Worm (Caenorhabditis elegans): ENCODE data around the gene idpc-7.

DNA sequence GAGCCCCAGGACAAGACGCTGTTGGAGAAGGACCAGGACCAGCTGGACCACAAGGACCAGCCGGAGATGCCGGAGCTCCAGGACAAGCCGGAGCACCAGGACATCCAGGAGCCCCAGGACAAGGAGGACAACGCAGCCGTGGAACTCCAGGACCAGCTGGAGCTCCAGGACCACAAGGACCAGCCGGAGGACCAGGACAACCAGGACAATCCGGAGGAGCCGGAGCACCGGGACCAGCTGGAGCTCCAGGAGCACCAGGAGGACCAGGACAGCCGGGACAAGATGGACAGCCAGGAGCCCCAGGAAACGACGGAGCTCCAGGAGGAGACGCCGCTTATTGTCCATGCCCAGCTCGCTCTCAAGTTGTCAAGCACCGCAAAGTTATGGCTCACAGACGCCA lies 11.7 kb upstream of the idpc-7 start:
- no peak for TF ChIP-seq ama-1 (optimal IDR thresholded peaks at IDR 0.05)
- TF ChIP-seq R02D3.7 (tag; optimal IDR thresholded peaks at IDR 0.05), result no peak
- no peak for TF ChIP-seq elt-3 (tag; optimal IDR thresholded peaks at IDR 0.05)
- no peak for TF ChIP-seq zag-1 (tag; optimal IDR thresholded peaks at IDR 0.05)
